Worm (Caenorhabditis elegans): ENCODE data around the gene C43G2.3.

C43G2.3 gene

ce11 chrIV:6574343-6574742 is 3.7 kb upstream of the C43G2.3 start:
- TF ChIP-seq aha-1 (tag) (peak; percentile 63), nhr-6 (tag; optimal IDR thresholded peaks at IDR 0.05) (no peak), nhr-102 (tag; optimal IDR thresholded peaks at IDR 0.05) (no peak), nhr-28 (tag; optimal IDR thresholded peaks at IDR 0.05) (peak; percentile 66), ceh-32 (tag; optimal IDR thresholded peaks at IDR 0.05; ENCODE audit: poor library complexity) (no peak), hlh-11 (tag; optimal IDR thresholded peaks at IDR 0.05) (peak; percentile 70), nhr-76 (tag; optimal IDR thresholded peaks at IDR 0.05) (no peak), ceh-44 (GFP tag; IDR thresholded peaks at IDR 0.05) (no peak), nhr-11 (tag; optimal IDR thresholded peaks at IDR 0.05) (no peak), lin-13 (GFP tag; optimal IDR thresholded peaks at IDR 0.05) (no peak), arid-1 (GFP tag; conservative IDR thresholded peaks at IDR 0.05) (no peak), mxl-3 (GFP tag; optimal IDR thresholded peaks at IDR 0.05) (peak; percentile 36), pqm-1 (tag; optimal IDR thresholded peaks at IDR 0.05) (peak; percentile 63), Y105C5A.15 (GFP tag; IDR thresholded peaks at IDR 0.05) (no peak), nhr-48 (tag; optimal IDR thresholded peaks at IDR 0.05) (no peak), ceh-20 (GFP tag; IDR thresholded peaks at IDR 0.05) (no peak), daf-16 (GFP tag; optimal IDR thresholded peaks at IDR 0.05) (no peak), daf-16 (tag; optimal IDR thresholded peaks at IDR 0.05) (peak; percentile 53), unc-130 (GFP tag; optimal IDR thresholded peaks at IDR 0.05) (no peak), dmd-6 (GFP tag; IDR thresholded peaks at IDR 0.05) (peak; percentile 67), nhr-111 (GFP tag; optimal IDR thresholded peaks at IDR 0.05) (no peak), mep-1 (tag; optimal IDR thresholded peaks at IDR 0.05) (peak; percentile 34), lsy-2 (tag; optimal IDR thresholded peaks at IDR 0.05) (peak in 1 of 2 experiments; percentile 13), zip-2 (tag; optimal IDR thresholded peaks at IDR 0.05) (no peak), cey-2 (tag; optimal IDR thresholded peaks at IDR 0.05; ENCODE audit: borderline replicate concordance, insufficient read depth) (no peak), fos-1 (tag; optimal IDR thresholded peaks at IDR 0.05) (no peak), php-3 (GFP tag; IDR thresholded peaks at IDR 0.05) (0 out of 2 replicates have a peak, but pooled peaks have one; percentile 22), unc-62 (GFP tag; optimal IDR thresholded peaks at IDR 0.05 in 1 of 2) (peak in 1 of 2 experiments; percentile 29), unc-62 (tag; optimal IDR thresholded peaks at IDR 0.05) (no peak), T20F7.1 (GFP tag; optimal IDR thresholded peaks at IDR 0.05) (no peak), nhr-41 (GFP tag; IDR thresholded peaks at IDR 0.05) (no peak), ceh-28 (tag; optimal IDR thresholded peaks at IDR 0.05) (no peak), dve-1 (tag; optimal IDR thresholded peaks at IDR 0.05; ENCODE audit: insufficient read depth) (peak; percentile 67), daf-19 (GFP tag; conservative IDR thresholded peaks at IDR 0.05) (0 out of 2 replicates have a peak, but pooled peaks have one; percentile 35), zip-11 (GFP tag; IDR thresholded peaks at IDR 0.05) (no peak), mdl-1 (tag; optimal IDR thresholded peaks at IDR 0.05) (no peak)

- TF ChIP-seq nhr-11 (tag; optimal IDR thresholded peaks at IDR 0.05) (no peak), unc-62 (GFP tag; optimal IDR thresholded peaks at IDR 0.05 in 1 of 2) (peak in 1 of 2 experiments; percentile 55), unc-62 (tag; optimal IDR thresholded peaks at IDR 0.05) (no peak), egl-27 (tag; optimal IDR thresholded peaks at IDR 0.05) (no peak), daf-12 (tag; optimal IDR thresholded peaks at IDR 0.05) (no peak), nhr-77 (tag; optimal IDR thresholded peaks at IDR 0.05) (no peak), mep-1 (tag; optimal IDR thresholded peaks at IDR 0.05) (peak; percentile 42), nhr-28 (tag; optimal IDR thresholded peaks at IDR 0.05) (peak; percentile 34), mxl-3 (GFP tag; optimal IDR thresholded peaks at IDR 0.05) (peak; percentile 28), hlh-11 (tag; optimal IDR thresholded peaks at IDR 0.05) (peak; percentile 52), dve-1 (tag; optimal IDR thresholded peaks at IDR 0.05; ENCODE audit: insufficient read depth) (peak; percentile 85), T26A8.4 (GFP tag; IDR thresholded peaks at IDR 0.05) (0 out of 2 replicates have a peak, but pooled peaks have one; percentile 42), aha-1 (tag) (peak; percentile 69), set-16 (GFP tag; IDR thresholded peaks at IDR 0.05) (peak; percentile 73; the same call in 1 of the 2 replicates), lin-39 (tag; optimal IDR thresholded peaks at IDR 0.05) (no peak), ceh-44 (GFP tag; IDR thresholded peaks at IDR 0.05) (no peak), nhr-42 (GFP tag; IDR thresholded peaks at IDR 0.05) (no peak), duxl-1 (tag; optimal IDR thresholded peaks at IDR 0.05; ENCODE audit: poor library complexity) (no peak), hlh-30 (tag; optimal IDR thresholded peaks at IDR 0.05; ENCODE audit: insufficient read depth) (peak; percentile 46), daf-16 (GFP tag; optimal IDR thresholded peaks at IDR 0.05) (no peak), daf-16 (tag; optimal IDR thresholded peaks at IDR 0.05) (peak; percentile 74), pha-4 (GFP tag; IDR thresholded peaks at IDR 0.05) (no peak; the same call in 1 of the 2 replicates), pha-4 (tag; optimal IDR thresholded peaks at IDR 0.05) (peak; percentile 68)
Measured at ce11 chrIV:6575959-6576727, 1.9 kb upstream of the C43G2.3 start.
